Fruit fly (Drosophila melanogaster) whole organism, pupa: Measurements from ENCODE around the gene Cwc25.

Experiments used
- CG12605 ChIP-seq: fragments of 200-800 bp; sonication (Bioruptor generic); IDR thresholded peaks from 2 replicates; pipeline ENCODE4 v1.3.6; 2022; ENCODE audit warnings: missing biosample characterization, missing genetic modification characterization
- CG13204 ChIP-seq: fragments of 200-800 bp; sonication (Bioruptor generic); optimal IDR thresholded peaks from 2 replicates; lab custom pipeline; 2018; ENCODE audit warnings: missing biosample characterization, mild to moderate bottlenecking, missing genetic modification characterization, moderate library complexity
- CG17806 ChIP-seq: fragments of 200-800 bp; sonication (Bioruptor generic); optimal IDR thresholded peaks from 2 replicates; lab custom pipeline; 2018; ENCODE audit warnings: missing biosample characterization, mild to moderate bottlenecking, missing genetic modification characterization, moderate library complexity
- CG8159 ChIP-seq: fragments of 200-800 bp; sonication (Bioruptor generic); optimal IDR thresholded peaks from 3 replicates; lab custom pipeline; 2018; ENCODE audit warnings: missing biosample characterization, mild to moderate bottlenecking, missing genetic modification characterization, moderate library complexity
- D1 ChIP-seq: fragments of 200-800 bp; sonication (Bioruptor generic); optimal IDR thresholded peaks from 2 replicates; lab custom pipeline; 2018; ENCODE audit warnings: missing biosample characterization, mild to moderate bottlenecking, missing genetic modification characterization, moderate library complexity
- EcR ChIP-seq: fragments of 200-800 bp; sonication (Bioruptor generic); optimal IDR thresholded peaks from 3 replicates; lab custom pipeline; 2019; ENCODE audit warnings: missing biosample characterization, missing genetic modification characterization, mild to moderate bottlenecking, moderate library complexity, missing genetic modification reagents
- Ets98B ChIP-seq: fragments of 200-800 bp; sonication (Bioruptor generic); IDR thresholded peaks from 2 replicates; pipeline ENCODE4 v1.3.6; 2022; ENCODE audit warnings: missing biosample characterization, missing genetic modification characterization
- Pif1B ChIP-seq: fragments of 200-800 bp; sonication (Bioruptor generic); optimal IDR thresholded peaks from 3 replicates; lab custom pipeline; 2016; ENCODE audit warnings: missing biosample characterization, missing genetic modification characterization
- Snoo ChIP-seq: fragments of 200-800 bp; sonication (Bioruptor generic); optimal IDR thresholded peaks from 3 replicates; lab custom pipeline; 2017; ENCODE audit warnings: missing biosample characterization, mild to moderate bottlenecking, missing genetic modification characterization, inconsistent platforms
- fd96Ca ChIP-seq: fragments of 200-800 bp; sonication (Bioruptor generic); IDR thresholded peaks from 3 replicates; pipeline ENCODE4 v1.3.6; 2022; ENCODE audit warnings: missing biosample characterization, missing genetic modification characterization
- gl ChIP-seq: fragments of 200-800 bp; sonication (Bioruptor generic); optimal IDR thresholded peaks from 2 replicates; lab custom pipeline; 2018; ENCODE audit warnings: missing biosample characterization, mild to moderate bottlenecking, missing genetic modification characterization
- rn ChIP-seq: fragments of 200-800 bp; sonication (Bioruptor generic); IDR thresholded peaks from 2 replicates; pipeline ENCODE4 v1.3.6; 2022; ENCODE audit warnings: missing biosample characterization, missing genetic modification characterization

- TF ChIP-seq Ets98B (GFP tag; lab: Robert Waterston, UW): no peak
- no peak for TF ChIP-seq rn (GFP tag; lab: Robert Waterston, UW)
- peak; percentile 100 for TF ChIP-seq CG8159 (tag; lab: Kevin White, UChicago)
- TF ChIP-seq CG13204 (GFP tag; lab: Kevin White, UChicago): peak; percentile 90
- TF ChIP-seq EcR (GFP tag; lab: Kevin White, UChicago): no peak
- peak; percentile 97 for TF ChIP-seq Snoo
- TF ChIP-seq CG17806 (tag; lab: Kevin White, UChicago): peak; percentile 95
- peak; percentile 98 for TF ChIP-seq D1 (tag; lab: Kevin White, UChicago)
- TF ChIP-seq gl (tag; lab: Kevin White, UChicago): peak; percentile 90
- no peak for TF ChIP-seq CG12605 (GFP tag; lab: Robert Waterston, UW)
- no peak for TF ChIP-seq fd96Ca (GFP tag; lab: Robert Waterston, UW)
- peak; percentile 98 for TF ChIP-seq Pif1B (GFP tag; lab: Kevin White, UChicago)
Measured at dm6 chr2L:2751904-2752459, 7.1 kb downstream of the Cwc25 start, which contains the start of gene Bacc.
